Worm (Caenorhabditis elegans) whole organism, midembryonic: ENCODE measurements around the gene F43H9.3.

Experiments
- T22C8.4 ChIP-seq: fragments of 200-800 bp; sonication (Bioruptor generic); IDR thresholded peaks from 2 replicates; pipeline ENCODE4 v1.3.6; 2022; ENCODE audit warnings: missing genetic modification characterization, missing compliant biosample characterization
- cog-1 ChIP-seq: sonication (generic microtip); optimal IDR thresholded peaks from 2 replicates; lab custom pipeline; 2016; ENCODE audit warnings: missing genetic modification characterization, missing compliant biosample characterization
- flt-1 ChIP-seq: fragments of 200-800 bp; sonication (Bioruptor generic); IDR thresholded peaks from 2 replicates; pipeline ENCODE4 v1.3.6; 2022; ENCODE audit warnings: missing genetic modification characterization, missing compliant biosample characterization
- ref-1 ChIP-seq: fragments of 200-800 bp; sonication (Bioruptor generic); conservative IDR thresholded peaks from 2 replicates; pipeline ENCODE4 v1.3.6; 2022; ENCODE audit warnings: missing genetic modification reagents, missing genetic modification characterization, missing compliant biosample characterization
- tab-1 ChIP-seq: fragments of 200-800 bp; sonication (Bioruptor generic); IDR thresholded peaks from 2 replicates; pipeline ENCODE4 v1.3.6; 2022; ENCODE audit warnings: missing genetic modification characterization, missing compliant biosample characterization
- ztf-23 ChIP-seq: fragments of 200-800 bp; sonication (Bioruptor generic); IDR thresholded peaks from 2 replicates; pipeline ENCODE4 v1.3.6; 2022; ENCODE audit warnings: missing genetic modification reagents, missing genetic modification characterization, missing compliant biosample characterization
- ztf-29 ChIP-seq: fragments of 200-800 bp; sonication (Bioruptor generic); IDR thresholded peaks from 2 replicates; pipeline ENCODE4 v1.3.6; 2022; ENCODE audit warnings: missing genetic modification reagents, missing genetic modification characterization, missing compliant biosample characterization

DNA sequence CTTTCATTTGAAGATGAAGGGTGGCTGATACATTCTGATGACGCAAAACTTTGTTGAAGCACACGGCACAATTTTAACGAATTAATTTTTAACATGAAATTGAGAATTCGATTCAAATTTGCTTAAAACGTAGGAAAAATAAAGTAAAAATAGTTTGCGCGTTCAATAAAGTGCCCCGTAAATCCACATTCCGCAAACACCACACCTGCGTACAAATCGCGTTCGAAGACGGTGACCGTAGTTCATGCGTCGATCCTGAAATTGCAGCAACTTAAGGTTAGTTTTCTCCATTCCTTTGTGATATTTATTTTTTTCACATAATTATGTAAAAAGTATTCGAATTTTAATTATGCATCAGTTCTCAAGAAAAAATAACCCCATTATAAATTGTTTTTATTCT lies at the start of gene F43H9.3:
- TF ChIP-seq tab-1 (no peak), flt-1 (GFP tag; lab: Robert Waterston, UW) (no peak), T22C8.4 (GFP tag; lab: Robert Waterston, UW) (no peak), ztf-29 (GFP tag; lab: Robert Waterston, UW) (no peak), ref-1 (no peak), ztf-23 (GFP tag; lab: Robert Waterston, UW) (no peak), cog-1 (tag; lab: Kevin White, UChicago) (no peak)
